Fruit fly (Drosophila melanogaster): Measurements from ENCODE around the gene GABA-B-R1.
A peak's percentile ranks its signal among the peaks of the same experiment; 100 is the strongest.

The GABA-B-R1 gene

DNA sequence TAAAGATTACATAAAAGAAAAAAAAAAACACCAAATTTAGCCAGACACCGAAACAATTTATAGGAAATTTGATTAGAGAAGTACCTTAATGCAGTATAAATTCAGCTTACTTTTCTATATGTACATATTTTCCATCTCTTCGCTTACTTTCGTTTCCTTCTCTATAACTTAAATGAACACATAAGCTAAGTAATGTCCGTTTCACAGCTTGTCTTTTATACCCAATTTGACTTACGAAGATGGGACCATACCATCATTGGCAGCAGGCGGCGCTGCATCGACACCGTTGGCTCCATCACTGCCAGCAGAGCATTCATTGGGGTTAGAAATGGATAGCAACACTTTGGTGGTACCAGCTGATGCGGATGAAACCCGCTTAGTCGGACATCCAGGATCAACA, 54.1 kb downstream of the GABA-B-R1 start, which contains the start of gene vig:
Gene vig (minus strand): TSS at position 101 of the 400 bp plus-strand sequence.
- TF ChIP-seq CG6808 (GFP tag; optimal IDR thresholded peaks at IDR 0.05) (no peak), CG16779 (tag; optimal IDR thresholded peaks at IDR 0.05) (no peak), Eip78C (GFP tag) (no peak), svp (GFP tag) (no peak), CG3919 (GFP tag; optimal IDR thresholded peaks at IDR 0.05) (no peak), CG1621 (tag; optimal IDR thresholded peaks at IDR 0.05) (no peak), Gug (GFP tag; IDR thresholded peaks at IDR 0.05) (no peak), dac (GFP tag; optimal IDR thresholded peaks at IDR 0.05) (no peak), Ets21C (GFP tag; optimal IDR thresholded peaks at IDR 0.05) (no peak), Eip75B (GFP tag; optimal IDR thresholded peaks at IDR 0.05) (no peak), Hr4 (GFP tag; optimal IDR thresholded peaks at IDR 0.05) (no peak), CG10631 (GFP tag; optimal IDR thresholded peaks at IDR 0.05) (no peak), pdm3 (GFP tag; optimal IDR thresholded peaks at IDR 0.05) (no peak), CG6163 (GFP tag; IDR thresholded peaks at IDR 0.05) (no peak), Sox14 (GFP tag; optimal IDR thresholded peaks at IDR 0.05) (no peak), spab (GFP tag; optimal IDR thresholded peaks at IDR 0.05) (no peak), CG10669 (GFP tag; optimal IDR thresholded peaks at IDR 0.05) (no peak), CG11762 (GFP tag; optimal IDR thresholded peaks at IDR 0.05; ENCODE audit: insufficient read depth) (no peak)

DNA sequence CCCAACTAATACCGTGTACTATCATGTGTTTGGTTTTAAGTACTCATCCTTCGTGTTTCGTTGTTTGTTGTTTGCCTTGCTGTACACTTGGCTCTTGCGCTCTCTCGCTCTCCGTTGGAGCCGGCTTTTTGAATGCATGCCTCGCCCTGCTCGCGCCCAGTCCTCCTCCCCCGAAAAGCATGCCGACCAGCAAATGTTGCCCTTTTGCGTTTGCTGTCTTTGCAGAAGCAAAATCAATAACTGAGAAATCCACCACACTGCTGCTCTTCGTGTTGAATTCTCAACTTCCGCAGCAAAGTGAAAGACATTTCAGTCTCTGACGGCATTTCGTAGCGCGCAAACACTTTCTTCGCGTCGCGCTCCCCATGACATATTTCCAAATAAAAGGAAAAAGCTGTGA, 58.3 kb downstream of the GABA-B-R1 start, which contains the start of gene wwk:
Gene wwk (plus strand): TSS at position 312 of the 400 bp plus-strand sequence.
- TF ChIP-seq cyc (GFP tag; optimal IDR thresholded peaks at IDR 0.05) (no peak), svp (GFP tag) (peak; percentile 18)

All from whole organism, prepupa.